Worm (Caenorhabditis elegans) whole organism, late embryonic: ENCODE data around the gene F35F10.1.

ENCODE experiments used
- ahr-1 ChIP-seq: sonication (generic microtip); optimal IDR thresholded peaks from 2 replicates; lab custom pipeline; 2016; ENCODE audit warnings: missing genetic modification characterization, missing compliant biosample characterization
- ama-1 ChIP-seq: fragments of 150-350 bp; optimal IDR thresholded peaks from 2 replicates; lab custom pipeline; 2014
- ceh-22 ChIP-seq: sonication (generic microtip); optimal IDR thresholded peaks from 2 replicates; lab custom pipeline; 2017; ENCODE audit warnings: missing biosample characterization, missing genetic modification characterization
- ceh-24 ChIP-seq: sonication (generic microtip); optimal IDR thresholded peaks from 2 replicates; lab custom pipeline; 2016; ENCODE audit warnings: mild to moderate bottlenecking, missing genetic modification characterization, missing compliant biosample characterization
- ceh-31 ChIP-seq: sonication (generic microtip); optimal IDR thresholded peaks from 2 replicates; lab custom pipeline; 2016; ENCODE audit warnings: missing genetic modification characterization, missing compliant biosample characterization
- ceh-34 ChIP-seq: sonication (generic microtip); optimal IDR thresholded peaks from 2 replicates; lab custom pipeline; 2016; ENCODE audit warnings: mild to moderate bottlenecking, missing genetic modification characterization, missing compliant biosample characterization
- ceh-48 ChIP-seq: sonication (generic microtip); optimal IDR thresholded peaks from 2 replicates; lab custom pipeline; 2016; ENCODE audit warnings: missing genetic modification characterization, inconsistent platforms, missing compliant biosample characterization
- ceh-6 ChIP-seq: fragments of 200-800 bp; sonication (Bioruptor generic); optimal IDR thresholded peaks from 2 replicates; lab custom pipeline; 2018; ENCODE audit warnings: mild to moderate bottlenecking, missing genetic modification characterization, missing compliant biosample characterization
- ceh-9 ChIP-seq: sonication (generic microtip); optimal IDR thresholded peaks from 2 replicates; lab custom pipeline; 2016; ENCODE audit warnings: mild to moderate bottlenecking, missing genetic modification characterization, inconsistent platforms, missing compliant biosample characterization
- che-1 ChIP-seq: sonication (generic microtip); optimal IDR thresholded peaks from 2 replicates; lab custom pipeline; 2016; ENCODE audit warnings: mild to moderate bottlenecking, missing genetic modification characterization, missing compliant biosample characterization
- dve-1 ChIP-seq: sonication (generic microtip); optimal IDR thresholded peaks from 2 replicates; lab custom pipeline; 2017; ENCODE audit warnings: antibody characterized with exemption, mild to moderate bottlenecking, missing genetic modification characterization, missing compliant biosample characterization
- elt-2 ChIP-seq: sonication (generic microtip); optimal IDR thresholded peaks from 2 replicates; lab custom pipeline; 2016; ENCODE audit warnings: missing genetic modification reagents, missing genetic modification characterization, missing compliant biosample characterization
- fax-1 ChIP-seq: sonication (generic microtip); optimal IDR thresholded peaks from 2 replicates; lab custom pipeline; 2016; ENCODE audit warnings: missing genotype, missing genetic modification characterization, missing compliant biosample characterization
- fkh-10 ChIP-seq: fragments of 150-350 bp; optimal IDR thresholded peaks from 2 replicates; lab custom pipeline; 2014; ENCODE audit warnings: missing biosample characterization, missing genetic modification reagents, missing genetic modification characterization
- fkh-6 ChIP-seq: sonication (generic microtip); optimal IDR thresholded peaks from 2 replicates; lab custom pipeline; 2016; ENCODE audit warnings: missing genetic modification characterization, missing compliant biosample characterization
- gmeb-2 ChIP-seq: sonication (generic microtip); optimal IDR thresholded peaks from 2 replicates; lab custom pipeline; 2016; ENCODE audit warnings: missing genetic modification characterization, inconsistent platforms, missing compliant biosample characterization
- hlh-15 ChIP-seq: sonication (generic microtip); optimal IDR thresholded peaks from 2 replicates; lab custom pipeline; 2016; ENCODE audit warnings: missing genetic modification characterization, missing compliant biosample characterization
- hlh-8 ChIP-seq: sonication (generic microtip); optimal IDR thresholded peaks from 2 replicates; lab custom pipeline; 2016; ENCODE audit warnings: missing genotype, missing genetic modification characterization, missing compliant biosample characterization
- lim-6 ChIP-seq: sonication (generic microtip); optimal IDR thresholded peaks from 2 replicates; lab custom pipeline; 2016; ENCODE audit warnings: missing genetic modification characterization, missing compliant biosample characterization
- lin-11 ChIP-seq: fragments of 200-800 bp; sonication (Bioruptor generic); optimal IDR thresholded peaks from 2 replicates; lab custom pipeline; 2018; ENCODE audit warnings: mild to moderate bottlenecking, missing genetic modification characterization, missing compliant biosample characterization
- nhr-232 ChIP-seq: sonication (generic microtip); optimal IDR thresholded peaks from 2 replicates; lab custom pipeline; 2016; ENCODE audit warnings: missing genetic modification characterization, missing compliant biosample characterization
- npax-4 ChIP-seq: sonication (generic microtip); optimal IDR thresholded peaks from 2 replicates; lab custom pipeline; 2016; ENCODE audit warnings: missing genetic modification characterization, missing compliant biosample characterization
- odd-2 ChIP-seq: sonication (generic microtip); optimal IDR thresholded peaks from 2 replicates; lab custom pipeline; 2017; ENCODE audit warnings: antibody characterized with exemption, mild to moderate bottlenecking, missing genetic modification characterization, missing compliant biosample characterization
- pat-9 ChIP-seq: fragments of 200-800 bp; sonication (Bioruptor generic); optimal IDR thresholded peaks from 2 replicates; lab custom pipeline; 2018; ENCODE audit warnings: mild to moderate bottlenecking, missing genetic modification characterization, moderate library complexity, missing compliant biosample characterization
- pros-1 ChIP-seq: fragments of 150-350 bp; optimal IDR thresholded peaks from 2 replicates; lab custom pipeline; 2014; ENCODE audit warnings: missing biosample characterization, missing genetic modification reagents, missing genetic modification characterization
- ref-2 ChIP-seq: sonication (generic microtip); optimal IDR thresholded peaks from 2 replicates; lab custom pipeline; 2016; ENCODE audit warnings: missing genetic modification characterization, missing compliant biosample characterization
- rnt-1 ChIP-seq: sonication (generic microtip); optimal IDR thresholded peaks from 2 replicates; lab custom pipeline; 2016; ENCODE audit warnings: missing genetic modification characterization, missing compliant biosample characterization
- sdc-2 ChIP-seq: sonication (generic microtip); optimal IDR thresholded peaks from 2 replicates; lab custom pipeline; 2016; ENCODE audit warnings: missing genotype, missing genetic modification characterization, missing compliant biosample characterization
- sox-4 ChIP-seq: sonication (generic microtip); optimal IDR thresholded peaks from 2 replicates; lab custom pipeline; 2017; ENCODE audit warnings: mild to moderate bottlenecking, missing genetic modification characterization, inconsistent platforms, missing compliant biosample characterization
- tbx-7 ChIP-seq: sonication (generic microtip); optimal IDR thresholded peaks from 2 replicates; lab custom pipeline; 2016; ENCODE audit warnings: missing genotype, missing genetic modification characterization, missing compliant biosample characterization
- unc-3 ChIP-seq, 2 experiments: fragments of 200-800 bp in 1 of 2; sonication (Bioruptor generic) in 1 of 2; sonication (generic microtip) in 1 of 2; conservative IDR thresholded peaks in 1 of 2; optimal IDR thresholded peaks in 1 of 2; 2 replicates each; pipeline versions ENCODE4 v1.3.6 to Lab custom; 2016 to 2022; ENCODE audit warnings: missing compliant biosample characterization in 2 of 2, missing genetic modification characterization in 2 of 2, missing genetic modification reagents in 1 of 2
- unc-42 ChIP-seq: sonication (generic microtip); optimal IDR thresholded peaks from 2 replicates; lab custom pipeline; 2016; ENCODE audit warnings: missing genotype, missing genetic modification characterization, missing compliant biosample characterization
- unc-55 ChIP-seq: sonication (generic microtip); optimal IDR thresholded peaks from 2 replicates; lab custom pipeline; 2017; ENCODE audit warnings: missing biosample characterization, missing genetic modification reagents, missing genetic modification characterization

The F35F10.1 gene

ce11 chrV:3358267-3358666, 42.2 kb downstream of the F35F10.1 start, which contains the start of gene C04E12.5:
Gene C04E12.5 (plus strand): TSS chrV:3358567.
- no peak for TF ChIP-seq unc-55 (GFP tag; lab: Kevin White, UChicago)
- TF ChIP-seq tbx-7 (tag; lab: Kevin White, UChicago): no peak
- TF ChIP-seq sox-4 (tag; lab: Kevin White, UChicago): no peak
- no peak for TF ChIP-seq unc-3 (GFP tag; conservative IDR thresholded peaks at IDR 0.05; lab: Robert Waterston, UW)
- TF ChIP-seq unc-3 (tag; optimal IDR thresholded peaks at IDR 0.05; lab: Kevin White, UChicago): no peak
- TF ChIP-seq fkh-6: no peak
- no peak for TF ChIP-seq nhr-232
- no peak for TF ChIP-seq dve-1 (tag; lab: Kevin White, UChicago)
- no peak for TF ChIP-seq hlh-15 (tag; lab: Kevin White, UChicago)
- no peak for TF ChIP-seq ceh-6 (GFP tag; lab: Kevin White, UChicago)
- TF ChIP-seq odd-2 (tag; lab: Kevin White, UChicago): no peak
- no peak for TF ChIP-seq ceh-48
- TF ChIP-seq lin-11 (tag; lab: Kevin White, UChicago): no peak

- TF ChIP-seq rnt-1 (tag; lab: Kevin White, UChicago) (no peak), gmeb-2 (tag; lab: Kevin White, UChicago) (no peak), fkh-10 (GFP tag; lab: Kevin White, UChicago) (no peak), ceh-34 (tag; lab: Kevin White, UChicago) (no peak), ceh-22 (tag; lab: Kevin White, UChicago) (no peak), ceh-24 (tag; lab: Kevin White, UChicago) (no peak), npax-4 (no peak), nhr-232 (no peak), unc-55 (GFP tag; lab: Kevin White, UChicago) (no peak), sdc-2 (tag; lab: Kevin White, UChicago) (no peak), fax-1 (tag; lab: Kevin White, UChicago) (no peak), ref-2 (tag; lab: Kevin White, UChicago) (no peak), hlh-8 (tag; lab: Kevin White, UChicago) (no peak), elt-2 (no peak), tbx-7 (tag; lab: Kevin White, UChicago) (no peak)
Measured at ce11 chrV:3361633-3362032, 45.5 kb downstream of the F35F10.1 start.

- TF ChIP-seq ama-1 (lab: Kevin White, UChicago): no peak
- no peak for TF ChIP-seq nhr-232
- TF ChIP-seq che-1: no peak
- TF ChIP-seq pat-9 (tag; lab: Kevin White, UChicago): no peak
- no peak for TF ChIP-seq lim-6
- TF ChIP-seq ceh-31 (tag; lab: Kevin White, UChicago): no peak
- TF ChIP-seq ceh-34 (tag; lab: Kevin White, UChicago): no peak
- TF ChIP-seq unc-55 (GFP tag; lab: Kevin White, UChicago): no peak
- TF ChIP-seq dve-1 (tag; lab: Kevin White, UChicago): no peak
- TF ChIP-seq elt-2: no peak
- TF ChIP-seq unc-42: no peak
- no peak for TF ChIP-seq pros-1 (tag; lab: Kevin White, UChicago)
- no peak for TF ChIP-seq ahr-1 (tag; lab: Kevin White, UChicago)
- TF ChIP-seq ceh-9 (tag; lab: Kevin White, UChicago): no peak
Measured at ce11 chrV:3362475-3362874, 46.4 kb downstream of the F35F10.1 start, which contains the start of gene C04E12.4. Gene C04E12.4 (plus strand): TSS chrV:3362775.
